Worm (Caenorhabditis elegans): ENCODE results near the gene allo-1.
A peak's percentile ranks its signal among the peaks of the same experiment; 100 is the strongest.

allo-1 gene

ce11 chrIV:10682155-10682749 is 14.6 kb downstream of the allo-1 start, which contains the start of gene fmo-2:
TSS of gene fmo-2 (plus strand) at chrIV:10682524.
- no peak for TF ChIP-seq ets-7 (tag; optimal IDR thresholded peaks at IDR 0.05)
- TF ChIP-seq ama-1 (optimal IDR thresholded peaks at IDR 0.05) = no peak
- TF ChIP-seq ceh-13 (GFP tag; optimal IDR thresholded peaks at IDR 0.05) = no peak
- no peak for TF ChIP-seq B0310.2 (tag; optimal IDR thresholded peaks at IDR 0.05)
- no peak for TF ChIP-seq hnd-1 (tag; optimal IDR thresholded peaks at IDR 0.05)
- TF ChIP-seq tra-4 (tag; optimal IDR thresholded peaks at IDR 0.05) = no peak
- no peak for TF ChIP-seq tbx-37 (GFP tag; conservative IDR thresholded peaks at IDR 0.05)
- no peak for TF ChIP-seq F13C5.2 (tag; optimal IDR thresholded peaks at IDR 0.05)
- TF ChIP-seq tbx-11 (GFP tag; IDR thresholded peaks at IDR 0.05) = no peak
- TF ChIP-seq hmbx-1 (tag; optimal IDR thresholded peaks at IDR 0.05) = no peak
- no peak for TF ChIP-seq ceh-36 (tag; optimal IDR thresholded peaks at IDR 0.05)
- no peak for TF ChIP-seq scrt-1 (GFP tag; IDR thresholded peaks at IDR 0.05)
- no peak for TF ChIP-seq flt-1 (GFP tag; IDR thresholded peaks at IDR 0.05)
- no peak for TF ChIP-seq pes-1 (GFP tag; IDR thresholded peaks at IDR 0.05)

ce11 chrIV:10680379-10680778 is 16.5 kb downstream of the allo-1 start, which contains the start of gene K08C7.4:
TSS of gene K08C7.4 (minus strand) at chrIV:10680479.
- no peak for TF ChIP-seq ets-7 (tag; optimal IDR thresholded peaks at IDR 0.05)
- TF ChIP-seq aly-1 (tag; optimal IDR thresholded peaks at IDR 0.05) = no peak
- no peak for TF ChIP-seq scrt-1 (GFP tag; IDR thresholded peaks at IDR 0.05)
- no peak for TF ChIP-seq hmbx-1 (tag; optimal IDR thresholded peaks at IDR 0.05)

ce11 chrIV:10668561-10668960 is 28.3 kb downstream of the allo-1 start:
- TF ChIP-seq ets-7 (tag; optimal IDR thresholded peaks at IDR 0.05) (no peak), flt-1 (GFP tag; IDR thresholded peaks at IDR 0.05) (no peak), F13C5.2 (tag; optimal IDR thresholded peaks at IDR 0.05) (no peak), tbx-37 (GFP tag; conservative IDR thresholded peaks at IDR 0.05) (no peak), tbx-11 (GFP tag; IDR thresholded peaks at IDR 0.05) (no peak), B0310.2 (tag; optimal IDR thresholded peaks at IDR 0.05) (no peak), tra-4 (tag; optimal IDR thresholded peaks at IDR 0.05) (no peak), hnd-1 (tag; optimal IDR thresholded peaks at IDR 0.05) (no peak)

- TF ChIP-seq ets-7 (tag; optimal IDR thresholded peaks at IDR 0.05) (no peak), ceh-36 (tag; optimal IDR thresholded peaks at IDR 0.05) (no peak), ama-1 (optimal IDR thresholded peaks at IDR 0.05) (no peak), scrt-1 (GFP tag; IDR thresholded peaks at IDR 0.05) (no peak)
Measured at ce11 chrIV:10666523-10666922, 30.3 kb downstream of the allo-1 start, which contains the start of gene epi-1. TSS of gene epi-1 (plus strand) at chrIV:10666823.

- no peak for TF ChIP-seq flt-1 (GFP tag; IDR thresholded peaks at IDR 0.05)
- no peak for TF ChIP-seq aly-1 (tag; optimal IDR thresholded peaks at IDR 0.05)
- no peak for TF ChIP-seq hmbx-1 (tag; optimal IDR thresholded peaks at IDR 0.05)
- TF ChIP-seq ama-1 (optimal IDR thresholded peaks at IDR 0.05) = no peak
- no peak for TF ChIP-seq ceh-13 (GFP tag; optimal IDR thresholded peaks at IDR 0.05)
Measured at ce11 chrIV:10664134-10664533, 32.7 kb downstream of the allo-1 start, which contains the start of gene K08C7.7. TSS of gene K08C7.7 (plus strand) at chrIV:10664434.

- TF ChIP-seq ama-1 (optimal IDR thresholded peaks at IDR 0.05) (no peak), pes-1 (GFP tag; IDR thresholded peaks at IDR 0.05) (no peak), hmg-4 (GFP tag; optimal IDR thresholded peaks at IDR 0.05) (no peak)
Measured at ce11 chrIV:10661760-10662159, 35.1 kb downstream of the allo-1 start, which contains the start of gene fmo-1. TSS of gene fmo-1 (plus strand) at chrIV:10661857.

- TF ChIP-seq ceh-13 (GFP tag; optimal IDR thresholded peaks at IDR 0.05) = no peak
- TF ChIP-seq tbx-37 (GFP tag; conservative IDR thresholded peaks at IDR 0.05) = no peak
- no peak for TF ChIP-seq pes-1 (GFP tag; IDR thresholded peaks at IDR 0.05)
- TF ChIP-seq sea-1 (GFP tag; conservative IDR thresholded peaks at IDR 0.05) = no peak
- no peak for TF ChIP-seq hnd-1 (tag; optimal IDR thresholded peaks at IDR 0.05)
- TF ChIP-seq flt-1 (GFP tag; IDR thresholded peaks at IDR 0.05) = no peak
- no peak for TF ChIP-seq ets-7 (tag; optimal IDR thresholded peaks at IDR 0.05)
- no peak for TF ChIP-seq aly-1 (tag; optimal IDR thresholded peaks at IDR 0.05)
- no peak for TF ChIP-seq hmbx-1 (tag; optimal IDR thresholded peaks at IDR 0.05)
- no peak for TF ChIP-seq ama-1 (optimal IDR thresholded peaks at IDR 0.05)
- TF ChIP-seq B0310.2 (tag; optimal IDR thresholded peaks at IDR 0.05) = no peak
- no peak for TF ChIP-seq tra-4 (tag; optimal IDR thresholded peaks at IDR 0.05)
- no peak for TF ChIP-seq F13C5.2 (tag; optimal IDR thresholded peaks at IDR 0.05)
- TF ChIP-seq tbx-11 (GFP tag; IDR thresholded peaks at IDR 0.05) = no peak
Measured at ce11 chrIV:10661072-10661471, 35.8 kb downstream of the allo-1 start.

ce11 chrIV:10658366-10658765 is 38.5 kb downstream of the allo-1 start:
- TF ChIP-seq scrt-1 (GFP tag; IDR thresholded peaks at IDR 0.05) = peak; percentile 52; the same call in 1 of the 2 replicates

ce11 chrIV:10656770-10657323 is 40.0 kb downstream of the allo-1 start, which contains the start of gene K08C7.1:
TSS of gene K08C7.1 (plus strand) at chrIV:10656812.
- TF ChIP-seq ama-1 (optimal IDR thresholded peaks at IDR 0.05) (no peak), hmbx-1 (tag; optimal IDR thresholded peaks at IDR 0.05) (no peak), ets-7 (tag; optimal IDR thresholded peaks at IDR 0.05) (no peak)
